Worm (Caenorhabditis elegans) whole organism, late embryonic: ENCODE measurements around the gene slc-17.4.

ENCODE experiments used
- C38D4.7 ChIP-seq: fragments of 200-800 bp; sonication (Bioruptor generic); optimal IDR thresholded peaks from 2 replicates; lab custom pipeline; 2018; ENCODE audit warnings: mild to moderate bottlenecking, missing genetic modification characterization, moderate library complexity, missing compliant biosample characterization
- F13H6.1 ChIP-seq: sonication (generic microtip); optimal IDR thresholded peaks from 2 replicates; lab custom pipeline; 2016; ENCODE audit warnings: missing genetic modification characterization, missing compliant biosample characterization
- ceh-9 ChIP-seq: sonication (generic microtip); optimal IDR thresholded peaks from 2 replicates; lab custom pipeline; 2016; ENCODE audit warnings: mild to moderate bottlenecking, missing genetic modification characterization, inconsistent platforms, missing compliant biosample characterization
- eyg-1 ChIP-seq: sonication (generic microtip); optimal IDR thresholded peaks from 2 replicates; lab custom pipeline; 2016; ENCODE audit warnings: missing genotype, missing genetic modification characterization, missing compliant biosample characterization
- npax-4 ChIP-seq: sonication (generic microtip); optimal IDR thresholded peaks from 2 replicates; lab custom pipeline; 2016; ENCODE audit warnings: missing genetic modification characterization, missing compliant biosample characterization
- pat-9 ChIP-seq: fragments of 200-800 bp; sonication (Bioruptor generic); optimal IDR thresholded peaks from 2 replicates; lab custom pipeline; 2018; ENCODE audit warnings: mild to moderate bottlenecking, missing genetic modification characterization, moderate library complexity, missing compliant biosample characterization
- unc-3 ChIP-seq, 2 experiments: fragments of 200-800 bp in 1 of 2; sonication (Bioruptor generic) in 1 of 2; sonication (generic microtip) in 1 of 2; conservative IDR thresholded peaks in 1 of 2; optimal IDR thresholded peaks in 1 of 2; 2 replicates each; pipeline versions ENCODE4 v1.3.6 to Lab custom; 2016 to 2022; ENCODE audit warnings: missing compliant biosample characterization in 2 of 2, missing genetic modification characterization in 2 of 2, missing genetic modification reagents in 1 of 2

ce11 chrIV:17333542-17334281, 42.2 kb upstream of the slc-17.4 start, which contains the start of gene C49C3.15:
- TF ChIP-seq pat-9 (tag; lab: Kevin White, UChicago) (no peak), eyg-1 (tag; lab: Kevin White, UChicago) (no peak), npax-4 (tag; lab: Kevin White, UChicago) (no peak), ceh-9 (no peak), F13H6.1 (tag; lab: Kevin White, UChicago) (no peak), unc-3 (GFP tag; conservative IDR thresholded peaks at IDR 0.05; lab: Robert Waterston, UW) (no peak), unc-3 (tag; optimal IDR thresholded peaks at IDR 0.05; lab: Kevin White, UChicago) (no peak), C38D4.7 (no peak)
